Fruit fly (Drosophila melanogaster): ENCODE data around the gene cact.

cact gene

DNA sequence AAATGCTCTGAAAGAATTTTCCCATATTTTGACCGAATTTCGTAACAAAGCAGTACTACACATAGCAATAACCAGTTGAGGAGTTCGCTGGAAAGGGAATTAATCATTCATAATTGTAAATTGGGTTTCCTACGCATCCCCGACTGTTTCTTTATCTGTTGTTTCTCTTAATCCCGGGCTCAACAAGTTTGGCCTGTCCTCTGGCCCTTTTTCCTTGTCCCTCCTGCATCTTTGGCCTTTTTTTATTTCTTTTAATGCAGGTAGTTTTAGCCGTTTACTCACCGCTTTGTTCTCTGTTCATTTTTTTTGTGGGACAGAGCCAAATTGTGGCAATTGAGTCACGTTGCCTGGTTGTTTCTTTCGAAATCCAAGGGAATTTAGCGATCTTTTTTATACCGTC is 27.8 kb upstream of the cact start:
- TF ChIP-seq h (optimal IDR thresholded peaks at IDR 0.05): no peak
- TF ChIP-seq rib (GFP tag; IDR thresholded peaks at IDR 0.05): 0 out of 2 replicates have a peak, but pooled peaks have one; percentile 13
- TF ChIP-seq CG15479 (GFP tag; optimal IDR thresholded peaks at IDR 0.05): peak; percentile 25
- peak in 1 of 2 experiments; percentile 63 for TF ChIP-seq eve (GFP tag; optimal IDR thresholded peaks at IDR 0.05)
- TF ChIP-seq CG43689 (GFP tag; IDR thresholded peaks at IDR 0.05): no peak
- peak; percentile 17 for TF ChIP-seq nom (GFP tag; optimal IDR thresholded peaks at IDR 0.05)
- no peak for TF ChIP-seq CG42726 (GFP tag; IDR thresholded peaks at IDR 0.05; ENCODE audit: partially characterized antibody)
- TF ChIP-seq tll (GFP tag; optimal IDR thresholded peaks at IDR 0.05): peak in 1 of 2 experiments; percentile 32
- peak; percentile 17 for TF ChIP-seq zen (tag; optimal IDR thresholded peaks at IDR 0.05)

DNA sequence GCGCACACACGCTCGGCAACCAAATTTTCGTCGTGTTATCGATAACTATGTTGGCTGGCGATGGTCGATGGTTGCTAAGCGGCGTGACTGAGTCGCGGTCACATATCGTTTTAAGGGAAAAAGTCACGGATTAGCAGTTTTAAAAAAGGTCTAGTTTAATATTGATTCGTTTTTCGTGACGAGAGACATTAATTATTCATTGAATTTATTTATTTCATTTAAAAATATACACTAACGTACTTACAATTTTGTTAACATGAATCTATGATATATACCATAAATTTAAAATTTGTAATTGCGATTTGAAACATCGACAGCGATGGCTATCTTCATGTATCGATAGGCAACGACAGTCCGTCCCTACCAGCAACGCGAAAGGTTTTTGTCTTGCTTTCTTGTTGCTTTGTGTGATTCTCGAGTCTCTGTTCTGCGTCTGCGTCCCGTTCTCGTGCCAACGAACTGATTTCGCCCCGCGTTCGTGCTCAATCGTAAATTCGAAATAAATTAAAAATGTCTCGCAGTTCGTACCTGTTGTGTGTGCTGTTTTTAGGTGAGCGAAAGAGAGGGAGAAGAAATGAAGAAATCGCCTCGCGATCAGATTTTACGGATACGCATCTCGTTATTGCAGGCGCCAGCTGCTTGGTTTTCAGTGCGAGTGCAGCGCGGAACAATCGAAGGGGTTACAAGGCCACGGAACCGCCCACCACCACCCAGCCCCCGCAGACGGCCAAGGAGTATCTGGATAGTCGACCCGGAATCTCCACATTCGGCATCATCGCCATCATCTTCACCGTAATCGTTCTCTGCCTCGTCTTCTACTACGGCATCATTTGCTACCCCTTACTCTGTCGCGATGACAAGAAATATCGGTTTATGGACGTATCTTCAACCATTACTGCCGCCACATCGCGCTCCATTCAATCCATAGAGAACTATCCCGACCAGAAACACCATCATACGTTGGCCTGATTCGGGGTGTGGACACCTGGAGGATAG is 26.9 kb upstream of the cact start, which contains the start of the genes Hyls1, chif and CG4455:
TSS of gene Hyls1 (minus strand) at position 44 of the 996 bp plus-strand sequence.
TSS of gene chif (minus strand) at position 44 of the 996 bp plus-strand sequence.
TSS of gene CG4455 (plus strand) at position 350 of the 996 bp plus-strand sequence.
- TF ChIP-seq GATAe (GFP tag; conservative IDR thresholded peaks at IDR 0.05): no peak
- TF ChIP-seq Gug (GFP tag; IDR thresholded peaks at IDR 0.05): peak; percentile 32; the same call in 1 of the 4 replicates
- 0 out of 3 replicates have a peak, but pooled peaks have one; percentile 16 for TF ChIP-seq tgo (GFP tag; IDR thresholded peaks at IDR 0.05)
- TF ChIP-seq maf-S (GFP tag; optimal IDR thresholded peaks at IDR 0.05): no peak
- TF ChIP-seq ato (GFP tag; IDR thresholded peaks at IDR 0.05; ENCODE audit: partially characterized antibody): peak; percentile 65; the same call in 1 of the 2 replicates
- no peak for TF ChIP-seq da (GFP tag; optimal IDR thresholded peaks at IDR 0.05)
- no peak for TF ChIP-seq fu2 (GFP tag; optimal IDR thresholded peaks at IDR 0.05)
- TF ChIP-seq ara (GFP tag; IDR thresholded peaks at IDR 0.05): no peak
- no peak for TF ChIP-seq fru (optimal IDR thresholded peaks at IDR 0.05)
- peak; percentile 92 for TF ChIP-seq CG14860 (GFP tag; IDR thresholded peaks at IDR 0.05; ENCODE audit: partially characterized antibody)
- no peak for TF ChIP-seq bab2 (GFP tag; optimal IDR thresholded peaks at IDR 0.05)
- no peak for TF ChIP-seq fd102C (GFP tag; optimal IDR thresholded peaks at IDR 0.05)
- no peak for TF ChIP-seq kay (GFP tag; optimal IDR thresholded peaks at IDR 0.05)
- no peak for TF ChIP-seq Spps (tag; optimal IDR thresholded peaks at IDR 0.05)
- no peak for TF ChIP-seq CG12219 (GFP tag; optimal IDR thresholded peaks at IDR 0.05)
- TF ChIP-seq Dip3 (GFP tag; optimal IDR thresholded peaks at IDR 0.05): no peak
- peak; percentile 58 for TF ChIP-seq bcd (GFP tag; optimal IDR thresholded peaks at IDR 0.05)
- TF ChIP-seq vvl (GFP tag; IDR thresholded peaks at IDR 0.05): no peak
- no peak for TF ChIP-seq TFAM (GFP tag; optimal IDR thresholded peaks at IDR 0.05)
- TF ChIP-seq CG7556 (GFP tag; optimal IDR thresholded peaks at IDR 0.05): no peak
- TF ChIP-seq jumu (GFP tag; optimal IDR thresholded peaks at IDR 0.05): no peak
- no peak for TF ChIP-seq sima (GFP tag; optimal IDR thresholded peaks at IDR 0.05)
- no peak for TF ChIP-seq CG11398 (GFP tag; optimal IDR thresholded peaks at IDR 0.05)
- TF ChIP-seq sr (GFP tag; IDR thresholded peaks at IDR 0.05): no peak
- peak; percentile 78 for TF ChIP-seq D19B (GFP tag; optimal IDR thresholded peaks at IDR 0.05)
- TF ChIP-seq sd (tag; optimal IDR thresholded peaks at IDR 0.05): no peak
- TF ChIP-seq CG14667 (GFP tag; IDR thresholded peaks at IDR 0.05): no peak
- no peak for TF ChIP-seq BtbVII (GFP tag; optimal IDR thresholded peaks at IDR 0.05)
- no peak for TF ChIP-seq ken (GFP tag; IDR thresholded peaks at IDR 0.05)
- no peak for TF ChIP-seq esg (GFP tag; conservative IDR thresholded peaks at IDR 0.05)
- peak; percentile 5 for TF ChIP-seq odd (GFP tag; optimal IDR thresholded peaks at IDR 0.05)
- peak; percentile 46 for TF ChIP-seq Xbp1 (GFP tag; optimal IDR thresholded peaks at IDR 0.05)
- peak; percentile 88 for TF ChIP-seq CG2116 (GFP tag; optimal IDR thresholded peaks at IDR 0.05)
- TF ChIP-seq CG3065 (GFP tag; optimal IDR thresholded peaks at IDR 0.05): no peak
- TF ChIP-seq CG15073 (GFP tag; optimal IDR thresholded peaks at IDR 0.05): no peak
- no peak for TF ChIP-seq CG4360 (GFP tag; IDR thresholded peaks at IDR 0.05)
- peak; percentile 61 for TF ChIP-seq Max (GFP tag; optimal IDR thresholded peaks at IDR 0.05)
- peak; percentile 66 for TF ChIP-seq CG9727 (GFP tag; optimal IDR thresholded peaks at IDR 0.05)
- TF ChIP-seq tio (GFP tag; optimal IDR thresholded peaks at IDR 0.05): no peak
- TF ChIP-seq Optix (GFP tag; IDR thresholded peaks at IDR 0.05): no peak

Data from whole organism, embryonic.